Worm (Caenorhabditis elegans): ENCODE measurements around the gene Y41D4B.15.

ce11 chrIV:1576731-1577130 lies 12.8 kb downstream of the Y41D4B.15 start, which contains the start of gene Y41D4B.14:
- TF ChIP-seq ekl-4 (GFP tag; IDR thresholded peaks at IDR 0.05) (no peak), efl-1 (GFP tag; optimal IDR thresholded peaks at IDR 0.05) (no peak), Y53F4B.3 (GFP tag; IDR thresholded peaks at IDR 0.05) (no peak), lin-35 (GFP tag; optimal IDR thresholded peaks at IDR 0.05) (no peak), athp-1 (tag; optimal IDR thresholded peaks at IDR 0.05) (no peak), F23B12.7 (tag; optimal IDR thresholded peaks at IDR 0.05; ENCODE audit: insufficient read depth) (no peak), lin-54 (GFP tag; optimal IDR thresholded peaks at IDR 0.05) (no peak), F55B11.4 (tag; optimal IDR thresholded peaks at IDR 0.05; ENCODE audit: borderline replicate concordance, insufficient read depth) (no peak)

Measured in whole organism, young adult.